Fruit fly (Drosophila melanogaster) whole organism, embryonic: Measurements from ENCODE around the gene SmD1.
A peak's percentile ranks its signal among the peaks of the same experiment; 100 is the strongest.

Experiments used
- Adf1 ChIP-seq: fragments of 200-800 bp; sonication (Bioruptor generic); IDR thresholded peaks from 2 replicates; pipeline ENCODE4 v1.3.6; 2022; ENCODE audit warnings: missing biosample characterization, missing genetic modification characterization
- B-H1 ChIP-seq: fragments of 200-800 bp; sonication (Bioruptor generic); IDR thresholded peaks from 3 replicates; pipeline ENCODE4 v1.3.6; 2022; ENCODE audit warnings: missing biosample characterization, missing genetic modification characterization
- CG10147 ChIP-seq: fragments of 200-800 bp; sonication (Bioruptor generic); optimal IDR thresholded peaks from 2 replicates; lab custom pipeline; 2019; ENCODE audit warnings: missing biosample characterization, mild to moderate bottlenecking, missing genetic modification characterization, moderate library complexity
- CG10321 ChIP-seq: fragments of 200-800 bp; sonication (Bioruptor generic); IDR thresholded peaks from 2 replicates; pipeline ENCODE4 v1.3.6; 2022; ENCODE audit warnings: missing biosample characterization, missing genetic modification characterization
- CG11085 ChIP-seq: fragments of 200-800 bp; sonication (Bioruptor generic); IDR thresholded peaks from 2 replicates; pipeline ENCODE4 v1.3.6; 2022; ENCODE audit warnings: missing biosample characterization, missing genetic modification characterization
- CG11696 ChIP-seq: fragments of 200-800 bp; sonication (Bioruptor generic); IDR thresholded peaks from 2 replicates; pipeline ENCODE4 v1.3.6; 2022; ENCODE audit warnings: missing biosample characterization, missing genetic modification characterization
- CG12236 ChIP-seq: fragments of 200-800 bp; sonication (Bioruptor generic); optimal IDR thresholded peaks from 2 replicates; lab custom pipeline; 2016; ENCODE audit warnings: missing biosample characterization, missing genetic modification characterization
- CG1602 ChIP-seq: fragments of 200-800 bp; sonication (Bioruptor generic); optimal IDR thresholded peaks from 3 replicates; lab custom pipeline; 2016; ENCODE audit warnings: missing biosample characterization, missing genetic modification characterization
- CG16813 ChIP-seq: fragments of 200-800 bp; sonication (Bioruptor generic); IDR thresholded peaks from 3 replicates; pipeline ENCODE4 v1.3.6; 2022; ENCODE audit warnings: missing biosample characterization, missing genetic modification characterization; ENCODE audit not compliant: partially characterized antibody
- CG16863 ChIP-seq: fragments of 200-800 bp; sonication (Bioruptor generic); optimal IDR thresholded peaks from 3 replicates; lab custom pipeline; 2016; ENCODE audit warnings: missing biosample characterization, missing genetic modification characterization
- CG18619 ChIP-seq: fragments of 200-800 bp; sonication (Bioruptor generic); optimal IDR thresholded peaks from 3 replicates; lab custom pipeline; 2017; ENCODE audit warnings: missing biosample characterization, mild to moderate bottlenecking, missing genetic modification characterization
- CG31224 ChIP-seq: fragments of 200-800 bp; sonication (Bioruptor generic); IDR thresholded peaks from 2 replicates; pipeline ENCODE4 v1.3.6; 2022; ENCODE audit warnings: missing biosample characterization, missing genetic modification characterization
- CG4404 ChIP-seq: fragments of 200-800 bp; sonication (Bioruptor generic); IDR thresholded peaks from 2 replicates; pipeline ENCODE4 v1.3.6; 2022; ENCODE audit warnings: missing biosample characterization, missing genetic modification characterization
- CG5180 ChIP-seq: fragments of 200-800 bp; sonication (Bioruptor generic); optimal IDR thresholded peaks from 3 replicates; lab custom pipeline; 2017; ENCODE audit warnings: missing biosample characterization, missing genetic modification characterization, mild to moderate bottlenecking, moderate library complexity, missing genetic modification reagents
- CG7745 ChIP-seq: fragments of 200-800 bp; sonication (Bioruptor generic); optimal IDR thresholded peaks from 2 replicates; lab custom pipeline; 2018; ENCODE audit warnings: missing biosample characterization, mild to moderate bottlenecking, missing genetic modification characterization, moderate library complexity
- CG7839 ChIP-seq: fragments of 200-800 bp; sonication (Bioruptor generic); optimal IDR thresholded peaks from 3 replicates; lab custom pipeline; 2018; ENCODE audit warnings: missing biosample characterization, mild to moderate bottlenecking, missing genetic modification characterization, moderate library complexity
- CG7987 ChIP-seq: fragments of 200-800 bp; sonication (Bioruptor generic); optimal IDR thresholded peaks from 2 replicates; lab custom pipeline; 2018; ENCODE audit warnings: missing biosample characterization, mild to moderate bottlenecking, missing genetic modification characterization, moderate library complexity
- CG8359 ChIP-seq: fragments of 200-800 bp; sonication (Bioruptor generic); optimal IDR thresholded peaks from 2 replicates; lab custom pipeline; 2017; ENCODE audit warnings: missing biosample characterization, mild to moderate bottlenecking, missing genetic modification characterization, borderline replicate concordance
- CG9797 ChIP-seq: fragments of 200-800 bp; sonication (Bioruptor generic); optimal IDR thresholded peaks from 3 replicates; lab custom pipeline; 2018; ENCODE audit warnings: missing biosample characterization, mild to moderate bottlenecking, missing genetic modification characterization
- CrebB ChIP-seq: fragments of 200-800 bp; sonication (Bioruptor generic); optimal IDR thresholded peaks from 3 replicates; lab custom pipeline; 2018; ENCODE audit warnings: missing biosample characterization, mild to moderate bottlenecking, missing genetic modification characterization
- Dbx ChIP-seq: fragments of 200-800 bp; sonication (Bioruptor generic); IDR thresholded peaks from 3 replicates; pipeline ENCODE4 v1.3.6; 2022; ENCODE audit warnings: missing biosample characterization, missing genetic modification characterization
- Dip3 ChIP-seq: fragments of 200-800 bp; sonication (Bioruptor generic); optimal IDR thresholded peaks from 3 replicates; lab custom pipeline; 2016; ENCODE audit warnings: missing biosample characterization, missing genetic modification characterization
- Doc3 ChIP-seq: fragments of 200-800 bp; sonication (Bioruptor generic); IDR thresholded peaks from 3 replicates; pipeline ENCODE4 v1.3.6; 2022; ENCODE audit warnings: missing biosample characterization, missing genetic modification characterization; ENCODE audit not compliant: partially characterized antibody
- Eip74EF ChIP-seq, 2 experiments: fragments of 200-800 bp in 1 of 2; fragments of >200 bp in 1 of 2; sonication (Bioruptor generic) in 1 of 2; optimal IDR thresholded peaks; 2 replicates each; lab custom pipeline; 2017 to 2019; ENCODE audit warnings: missing biosample characterization in 2 of 2, missing genetic modification characterization in 2 of 2, mild to moderate bottlenecking in 1 of 2, moderate library complexity in 1 of 2
- Fer1 ChIP-seq: fragments of 200-800 bp; sonication (Bioruptor generic); optimal IDR thresholded peaks from 2 replicates; lab custom pipeline; 2017; ENCODE audit warnings: missing biosample characterization, mild to moderate bottlenecking, missing genetic modification characterization
- Hey ChIP-seq: fragments of 200-800 bp; sonication (Bioruptor generic); optimal IDR thresholded peaks from 3 replicates; lab custom pipeline; 2018; ENCODE audit warnings: missing biosample characterization, mild to moderate bottlenecking, missing genetic modification characterization
- Mad ChIP-seq: fragments of 200-800 bp; sonication (Bioruptor generic); optimal IDR thresholded peaks from 2 replicates; lab custom pipeline; 2016; ENCODE audit warnings: missing biosample characterization, missing genetic modification characterization
- Ssrp ChIP-seq: fragments of 200-800 bp; sonication (Bioruptor generic); optimal IDR thresholded peaks from 2 replicates; lab custom pipeline; 2018; ENCODE audit warnings: missing biosample characterization, mild to moderate bottlenecking, missing genetic modification characterization, moderate library complexity
- Stat92E ChIP-seq, 3 experiments: fragments of >200 bp in 2 of 3; fragments of 200-800 bp in 1 of 3; sonication (Bioruptor generic) in 1 of 3; optimal IDR thresholded peaks; 2 replicates each; lab custom pipeline; 2017 to 2019; ENCODE audit warnings: missing biosample characterization in 3 of 3, missing genetic modification characterization in 3 of 3, mild to moderate bottlenecking in 1 of 3, moderate library complexity in 1 of 3
- bbx ChIP-seq: fragments of 200-800 bp; sonication (Bioruptor generic); IDR thresholded peaks from 2 replicates; pipeline ENCODE4 v1.3.6; 2022; ENCODE audit warnings: missing biosample characterization, missing genetic modification characterization; ENCODE audit not compliant: partially characterized antibody
- cwo ChIP-seq: fragments of 200-800 bp; sonication (Bioruptor generic); optimal IDR thresholded peaks from 3 replicates; lab custom pipeline; 2017; ENCODE audit warnings: missing biosample characterization, missing genetic modification characterization, mild to moderate bottlenecking, moderate library complexity, missing genetic modification reagents
- disco-r ChIP-seq: fragments of 200-800 bp; sonication (Bioruptor generic); optimal IDR thresholded peaks from 2 replicates; lab custom pipeline; 2016; ENCODE audit warnings: missing biosample characterization, missing genetic modification characterization
- dmrt11E ChIP-seq: fragments of 200-800 bp; sonication (Bioruptor generic); optimal IDR thresholded peaks from 3 replicates; lab custom pipeline; 2018; ENCODE audit warnings: missing biosample characterization, mild to moderate bottlenecking, missing genetic modification characterization, moderate library complexity
- dpn ChIP-seq, 2 experiments: fragments of 200-800 bp; sonication (Bioruptor generic); optimal IDR thresholded peaks; 3 replicates each; lab custom pipeline; 2016; ENCODE audit warnings: missing biosample characterization in 2 of 2, missing genetic modification characterization in 2 of 2
- ftz-f1 ChIP-seq: fragments of 200-800 bp; sonication (Bioruptor generic); optimal IDR thresholded peaks from 2 replicates; lab custom pipeline; 2016; ENCODE audit warnings: missing biosample characterization, missing genetic modification characterization
- gsb-n ChIP-seq: fragments of 200-800 bp; sonication (Bioruptor generic); optimal IDR thresholded peaks from 3 replicates; lab custom pipeline; 2018; ENCODE audit warnings: missing biosample characterization, mild to moderate bottlenecking, missing genetic modification characterization
- gt ChIP-seq: fragments of 200-800 bp; sonication (Bioruptor generic); IDR thresholded peaks from 2 replicates; pipeline ENCODE4 v1.3.6; 2022; ENCODE audit warnings: missing biosample characterization, missing genetic modification characterization
- lov ChIP-seq, 2 experiments: fragments of 200-800 bp in 1 of 2; fragments of >200 bp in 1 of 2; sonication (Bioruptor generic) in 1 of 2; IDR thresholded peaks in 1 of 2; optimal IDR thresholded peaks in 1 of 2; 2 replicates in 1 of 2; 3 replicates in 1 of 2; pipeline versions ENCODE4 v1.3.6 to Lab custom; 2017 to 2022; ENCODE audit warnings: missing biosample characterization in 1 of 2, missing genetic modification characterization in 1 of 2
- nerfin-2 ChIP-seq: fragments of 200-800 bp; sonication (Bioruptor generic); IDR thresholded peaks from 2 replicates; pipeline ENCODE4 v1.3.6; 2022; ENCODE audit warnings: missing biosample characterization, missing genetic modification characterization; ENCODE audit not compliant: partially characterized antibody
- org-1 ChIP-seq: fragments of 200-800 bp; sonication (Bioruptor generic); optimal IDR thresholded peaks from 2 replicates; lab custom pipeline; 2017; ENCODE audit warnings: missing biosample characterization, missing genetic modification characterization
- otp ChIP-seq: fragments of 200-800 bp; sonication (Bioruptor generic); IDR thresholded peaks from 3 replicates; pipeline ENCODE4, ENCODE4 v1.3.6; 2022; ENCODE audit warnings: missing biosample characterization, missing genetic modification characterization
- pho ChIP-seq: fragments of 200-800 bp; sonication (Bioruptor generic); optimal IDR thresholded peaks from 2 replicates; lab custom pipeline; 2016; ENCODE audit warnings: missing biosample characterization, missing genetic modification characterization
- pros ChIP-seq: fragments of 200-800 bp; sonication (Bioruptor generic); optimal IDR thresholded peaks from 3 replicates; lab custom pipeline; 2019; ENCODE audit warnings: missing biosample characterization, mild to moderate bottlenecking, missing genetic modification characterization, moderate library complexity
- sr ChIP-seq: fragments of 200-800 bp; sonication (Bioruptor generic); IDR thresholded peaks from 3 replicates; pipeline ENCODE4 v1.3.6; 2022; ENCODE audit warnings: missing biosample characterization, missing genetic modification characterization
- ssp ChIP-seq: fragments of 200-800 bp; sonication (Bioruptor generic); IDR thresholded peaks from 2 replicates; pipeline ENCODE4 v1.3.6; 2022; ENCODE audit warnings: missing biosample characterization, missing genetic modification characterization
- ttk ChIP-seq: fragments of 200-800 bp; sonication (Bioruptor generic); IDR thresholded peaks from 2 replicates; pipeline ENCODE4 v2.1.2; 2022; ENCODE audit warnings: missing biosample characterization, missing genetic modification characterization
- tx ChIP-seq: fragments of 200-800 bp; sonication (Bioruptor generic); optimal IDR thresholded peaks from 2 replicates; lab custom pipeline; 2016; ENCODE audit warnings: missing biosample characterization, missing genetic modification characterization
- wdn ChIP-seq: fragments of 200-800 bp; sonication (Bioruptor generic); IDR thresholded peaks from 2 replicates; pipeline ENCODE4 v1.3.6; 2022; ENCODE audit warnings: missing biosample characterization, missing genetic modification characterization

Gene SmD1

DNA sequence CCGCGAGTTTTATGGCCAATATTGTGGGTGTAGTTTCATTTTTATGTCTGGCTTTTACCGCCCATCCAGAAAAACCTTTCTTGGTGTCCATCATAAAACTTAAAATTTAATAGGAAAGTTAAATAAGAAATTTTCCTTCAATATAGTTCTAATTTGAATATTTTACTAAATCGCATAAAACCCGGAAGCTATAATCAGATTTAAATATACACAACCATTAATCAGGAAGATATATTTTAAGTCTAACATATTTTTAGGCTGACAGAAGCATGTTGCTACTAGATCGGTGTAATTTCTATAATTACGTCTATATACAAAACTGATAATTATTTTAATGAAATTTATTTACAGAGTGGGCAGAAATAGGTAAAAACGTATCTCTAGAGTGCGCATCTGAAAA, 1.3 kb upstream of the SmD1 start:
- TF ChIP-seq wdn (GFP tag; lab: Robert Waterston, UW), result no peak
- peak in 1 of 2 experiments; percentile 92 for TF ChIP-seq Eip74EF (GFP tag; optimal IDR thresholded peaks at IDR 0.05; lab: Kevin White, UChicago)

DNA sequence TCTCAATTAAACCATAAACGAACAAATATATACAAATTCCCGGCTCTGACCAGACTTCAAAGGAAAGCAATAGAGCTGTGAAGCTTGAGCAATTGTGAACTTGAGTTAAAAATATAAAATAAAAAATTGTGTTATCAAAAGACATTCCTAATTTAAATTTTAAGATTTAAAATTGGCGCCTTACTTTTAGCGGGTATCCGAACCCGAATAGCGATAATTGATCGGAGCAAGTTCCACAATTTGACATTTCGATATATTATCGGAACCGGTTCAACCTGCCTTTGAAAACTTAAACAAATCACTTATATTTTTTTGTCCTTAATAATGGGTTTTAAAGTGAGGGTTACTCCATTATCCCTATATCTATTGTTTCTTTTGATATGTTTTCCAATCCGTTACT, 1.7 kb downstream of the SmD1 start:
- TF ChIP-seq disco-r (GFP tag; lab: Kevin White, UChicago) (no peak), CG8359 (GFP tag; lab: Kevin White, UChicago) (no peak), CG11696 (no peak), ftz-f1 (no peak), CG7987 (GFP tag; lab: Kevin White, UChicago) (no peak), Ssrp (tag; lab: Kevin White, UChicago) (no peak), CG5180 (GFP tag; lab: Kevin White, UChicago) (no peak), ssp (no peak), lov (optimal IDR thresholded peaks at IDR 0.05; lab: Kevin White, UChicago) (no peak), lov (GFP tag; IDR thresholded peaks at IDR 0.05; lab: Robert Waterston, UW) (no peak), pho (GFP tag; lab: Kevin White, UChicago) (no peak), pros (no peak), Mad (no peak), cwo (no peak), Dbx (GFP tag; lab: Robert Waterston, UW) (no peak), org-1 (GFP tag; lab: Kevin White, UChicago) (no peak), CG7745 (tag; lab: Kevin White, UChicago) (no peak), Fer1 (GFP tag; lab: Kevin White, UChicago) (no peak), Stat92E (GFP tag; optimal IDR thresholded peaks at IDR 0.05; lab: Kevin White, UChicago) (no peak), Dip3 (no peak), gt (GFP tag; lab: Robert Waterston, UW) (no peak), otp (GFP tag; lab: Robert Waterston, UW) (no peak), bbx (peak; percentile 72; the same call in 1 of the 2 replicates), CG16863 (no peak), tx (GFP tag; lab: Kevin White, UChicago) (no peak), dpn (GFP tag; optimal IDR thresholded peaks at IDR 0.05; lab: Kevin White, UChicago) (no peak), CG18619 (GFP tag; lab: Kevin White, UChicago) (no peak), Hey (no peak), B-H1 (GFP tag; lab: Robert Waterston, UW) (no peak), CG10321 (GFP tag; lab: Robert Waterston, UW) (no peak), CG16813 (peak; percentile 64; the same call in 2 of the 3 replicates), CG1602 (GFP tag; lab: Kevin White, UChicago) (no peak), CrebB (tag; lab: Kevin White, UChicago) (no peak), CG4404 (no peak), CG31224 (GFP tag; lab: Robert Waterston, UW) (no peak), Eip74EF (GFP tag; optimal IDR thresholded peaks at IDR 0.05; lab: Kevin White, UChicago) (no peak), ttk (GFP tag; lab: Robert Waterston, UW) (no peak), CG9797 (no peak), nerfin-2 (GFP tag; lab: Robert Waterston, UW) (peak; percentile 55; the same call in 1 of the 2 replicates), CG10147 (no peak), Doc3 (GFP tag; lab: Robert Waterston, UW) (peak; percentile 48; the same call in 2 of the 3 replicates), Adf1 (no peak; the same call in 1 of the 2 replicates), CG12236 (GFP tag; lab: Kevin White, UChicago) (no peak), sr (GFP tag; lab: Robert Waterston, UW) (no peak), dmrt11E (no peak), CG7839 (tag; lab: Kevin White, UChicago) (no peak), CG11085 (GFP tag; lab: Robert Waterston, UW) (no peak), gsb-n (tag; lab: Kevin White, UChicago) (no peak)
